Worm (Caenorhabditis elegans): ENCODE results near the gene pycr-4.
A peak's percentile ranks its signal among the peaks of the same experiment; 100 is the strongest.

Gene pycr-4

ce11 chrIV:7507305-7507704, 30.2 kb upstream of the pycr-4 start (continued):
- no peak for TF ChIP-seq D1046.2 (GFP tag; IDR thresholded peaks at IDR 0.05)
- no peak for TF ChIP-seq snpc-4 (tag; optimal IDR thresholded peaks at IDR 0.05)
- TF ChIP-seq fos-1 (tag; optimal IDR thresholded peaks at IDR 0.05) = no peak
- TF ChIP-seq dmd-9 (GFP tag; IDR thresholded peaks at IDR 0.05) = no peak
- no peak for TF ChIP-seq unc-130 (GFP tag; optimal IDR thresholded peaks at IDR 0.05)
- no peak for TF ChIP-seq tag-97 (GFP tag; IDR thresholded peaks at IDR 0.05)
- peak in 1 of 2 experiments; percentile 48 for TF ChIP-seq mdl-1 (tag; optimal IDR thresholded peaks at IDR 0.05)
- no peak for TF ChIP-seq cey-2 (tag; optimal IDR thresholded peaks at IDR 0.05; ENCODE audit: borderline replicate concordance, insufficient read depth)
- TF ChIP-seq php-3 (GFP tag; IDR thresholded peaks at IDR 0.05) = no peak
- TF ChIP-seq nhr-42 (GFP tag; IDR thresholded peaks at IDR 0.05) = no peak

DNA sequence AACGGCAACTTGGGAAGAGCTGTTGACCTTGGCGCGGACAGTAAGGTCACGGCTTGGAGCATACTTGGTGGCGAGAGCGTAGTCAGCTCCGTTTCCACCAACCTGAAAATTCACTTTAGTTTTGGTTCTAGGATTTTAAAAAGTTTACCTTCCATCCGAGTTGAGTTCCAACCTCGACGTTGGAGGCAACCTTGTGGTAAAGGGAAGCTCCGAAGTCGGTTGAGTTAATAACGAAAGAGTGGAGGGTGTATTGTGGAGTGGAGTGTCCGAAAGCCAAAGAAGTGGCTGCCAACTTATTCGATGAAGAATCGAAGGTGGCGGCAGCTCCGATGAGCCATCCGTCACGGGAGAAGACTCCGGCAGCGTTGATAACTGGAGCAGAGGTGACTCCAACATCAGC, 29.6 kb upstream of the pycr-4 start:
- TF ChIP-seq dmd-9 (GFP tag; IDR thresholded peaks at IDR 0.05) (0 out of 2 replicates have a peak, but pooled peaks have one; percentile 36), lin-38 (GFP tag; IDR thresholded peaks at IDR 0.05) (0 out of 2 replicates have a peak, but pooled peaks have one; percentile 11), set-16 (GFP tag; IDR thresholded peaks at IDR 0.05) (peak; percentile 36; the same call in 1 of the 2 replicates), ceh-20 (GFP tag; IDR thresholded peaks at IDR 0.05) (no peak), hif-1 (tag; optimal IDR thresholded peaks at IDR 0.05) (no peak)

DNA sequence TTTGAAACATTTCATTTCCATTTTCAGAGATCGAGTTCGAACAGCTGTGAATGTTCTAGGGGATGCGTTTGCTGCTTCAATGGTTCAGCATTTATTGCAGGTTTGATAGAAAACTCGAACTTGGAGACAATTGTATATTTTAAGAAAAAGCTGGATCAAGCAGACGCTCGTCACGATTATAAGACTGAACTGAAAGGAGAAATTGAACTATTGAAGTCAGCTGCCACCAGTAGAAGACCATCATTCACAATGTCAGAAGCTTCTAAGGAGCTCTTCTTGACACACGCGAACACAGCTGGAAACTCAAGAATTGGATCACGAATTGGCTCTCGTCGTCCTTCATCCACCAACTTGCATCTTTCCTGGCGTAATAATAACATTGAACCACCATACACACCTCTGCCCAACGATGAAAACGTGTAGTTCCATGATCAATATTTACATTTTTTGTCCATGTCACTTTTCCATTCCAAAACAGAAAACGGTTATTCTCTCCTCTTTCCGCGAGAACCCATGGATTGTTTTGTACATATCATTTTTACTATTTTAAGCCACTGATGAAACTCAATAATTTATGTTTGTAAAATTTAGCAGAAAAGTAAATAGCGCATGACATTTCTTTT, 28.9 kb upstream of the pycr-4 start:
- no peak; the same call in 1 of the 2 replicates for TF ChIP-seq ZK337.2 (GFP tag; IDR thresholded peaks at IDR 0.05)
- TF ChIP-seq nhr-10 (tag; optimal IDR thresholded peaks at IDR 0.05) = peak; percentile 32
- no peak for TF ChIP-seq mxl-2 (GFP tag; conservative IDR thresholded peaks at IDR 0.05)
- TF ChIP-seq unc-130 (GFP tag; optimal IDR thresholded peaks at IDR 0.05) = peak; percentile 31
- TF ChIP-seq nhr-102 (tag; optimal IDR thresholded peaks at IDR 0.05) = no peak
- TF ChIP-seq spr-1 (tag; optimal IDR thresholded peaks at IDR 0.05) = no peak
- no peak for TF ChIP-seq spr-3 (GFP tag; optimal IDR thresholded peaks at IDR 0.05)
- peak; percentile 38; the same call in 1 of the 2 replicates for TF ChIP-seq ctbp-1 (GFP tag; IDR thresholded peaks at IDR 0.05)
- no peak for TF ChIP-seq cey-2 (tag; optimal IDR thresholded peaks at IDR 0.05; ENCODE audit: borderline replicate concordance, insufficient read depth)
- TF ChIP-seq ztf-11 (tag; optimal IDR thresholded peaks at IDR 0.05) = no peak
- TF ChIP-seq dve-1 (tag; optimal IDR thresholded peaks at IDR 0.05; ENCODE audit: insufficient read depth) = peak; percentile 46
- TF ChIP-seq daf-8 (GFP tag; IDR thresholded peaks at IDR 0.05) = 0 out of 2 replicates have a peak, but pooled peaks have one; percentile 41
- TF ChIP-seq ceh-62 (tag; optimal IDR thresholded peaks at IDR 0.05) = no peak
- peak; percentile 45 for TF ChIP-seq F49E8.2 (tag; optimal IDR thresholded peaks at IDR 0.05; ENCODE audit: borderline replicate concordance)
- peak; percentile 9 for TF ChIP-seq nhr-77 (tag; optimal IDR thresholded peaks at IDR 0.05)
- TF ChIP-seq tra-1 (GFP tag; IDR thresholded peaks at IDR 0.05) = no peak
- TF ChIP-seq mxl-3 (GFP tag; optimal IDR thresholded peaks at IDR 0.05) = no peak
- TF ChIP-seq Y48G9A.11 (GFP tag; IDR thresholded peaks at IDR 0.05) = peak; percentile 13; the same call in 1 of the 2 replicates
- no peak; the same call in 1 of the 2 replicates for TF ChIP-seq egl-43 (GFP tag; IDR thresholded peaks at IDR 0.05)
- peak; percentile 34 for TF ChIP-seq nhr-25 (tag; optimal IDR thresholded peaks at IDR 0.05; ENCODE audit: borderline replicate concordance, insufficient read depth)
- peak; percentile 12 for TF ChIP-seq duxl-1 (tag; optimal IDR thresholded peaks at IDR 0.05; ENCODE audit: poor library complexity)
- TF ChIP-seq T20F7.1 (GFP tag; optimal IDR thresholded peaks at IDR 0.05) = peak; percentile 71
- TF ChIP-seq php-3 (GFP tag; IDR thresholded peaks at IDR 0.05) = no peak
- TF ChIP-seq mep-1 (tag; optimal IDR thresholded peaks at IDR 0.05) = peak; percentile 61
- TF ChIP-seq snpc-1.2 (GFP tag; IDR thresholded peaks at IDR 0.05) = peak; percentile 71
- peak; percentile 29 for TF ChIP-seq hlh-11 (tag; optimal IDR thresholded peaks at IDR 0.05)
- TF ChIP-seq nhr-48 (tag; optimal IDR thresholded peaks at IDR 0.05) = peak; percentile 1
- TF ChIP-seq ama-1 (optimal IDR thresholded peaks at IDR 0.05) = peak; percentile 91
- peak; percentile 93 for TF ChIP-seq aha-1 (tag)
- TF ChIP-seq ceh-44 (GFP tag; IDR thresholded peaks at IDR 0.05) = no peak
- TF ChIP-seq ceh-20 (GFP tag; IDR thresholded peaks at IDR 0.05) = no peak
- no peak for TF ChIP-seq ceh-82 (tag; optimal IDR thresholded peaks at IDR 0.05)
- no peak for TF ChIP-seq lir-3 (tag; optimal IDR thresholded peaks at IDR 0.05)
- no peak for TF ChIP-seq zip-2 (tag; optimal IDR thresholded peaks at IDR 0.05)
- TF ChIP-seq dmd-6 (GFP tag; IDR thresholded peaks at IDR 0.05) = peak; percentile 40
- no peak for TF ChIP-seq Y5F2A.4 (GFP tag; optimal IDR thresholded peaks at IDR 0.05)
